Worm (Caenorhabditis elegans) whole organism, L4/young adult: ENCODE results near the gene D1005.2.

ENCODE experiments used
- W03F9.2 ChIP-seq: fragments of 150-350 bp; optimal IDR thresholded peaks from 2 replicates; lab custom pipeline; 2014; ENCODE audit warnings: missing biosample characterization, missing genetic modification characterization
- him-1 ChIP-seq: sonication (generic microtip); optimal IDR thresholded peaks from 2 replicates; lab custom pipeline; 2016; ENCODE audit warnings: missing genotype, missing genetic modification reagents, missing genetic modification characterization, missing compliant biosample characterization

ce11 chrX:1451240-1451639 lies 7.6 kb upstream of the D1005.2 start:
- TF ChIP-seq him-1 (no peak), W03F9.2 (no peak)
